Worm (Caenorhabditis elegans) whole organism, L2 larva: Measurements from ENCODE around the gene T04A8.13.
A peak's percentile ranks its signal among the peaks of the same experiment; 100 is the strongest.

Source experiments
- C34F6.9 ChIP-seq: fragments of 150-350 bp; optimal IDR thresholded peaks from 2 replicates; lab custom pipeline; 2014; ENCODE audit warnings: missing biosample characterization, missing genetic modification characterization
- F13H6.1 ChIP-seq: sonication (generic microtip); optimal IDR thresholded peaks from 2 replicates; lab custom pipeline; 2016; ENCODE audit warnings: missing genetic modification characterization, missing compliant biosample characterization
- R02D3.7 ChIP-seq: fragments of 150-350 bp; optimal IDR thresholded peaks from 2 replicates; lab custom pipeline; 2014; ENCODE audit warnings: missing biosample characterization, missing genetic modification characterization
- Y55F3AM.14 ChIP-seq: fragments of 200-800 bp; sonication (Bioruptor generic); optimal IDR thresholded peaks from 2 replicates; lab custom pipeline; 2018; ENCODE audit warnings: mild to moderate bottlenecking, missing genetic modification characterization, missing compliant biosample characterization
- ZK546.5 ChIP-seq: sonication (generic microtip); optimal IDR thresholded peaks from 2 replicates; lab custom pipeline; 2017; ENCODE audit warnings: missing biosample characterization, missing genetic modification characterization
- alr-1 ChIP-seq: fragments of 150-350 bp; optimal IDR thresholded peaks from 2 replicates; lab custom pipeline; 2014; ENCODE audit warnings: missing biosample characterization, missing genetic modification characterization
- aly-2 ChIP-seq: fragments of 150-350 bp; optimal IDR thresholded peaks from 2 replicates; lab custom pipeline; 2014; ENCODE audit warnings: missing biosample characterization, missing genetic modification characterization
- ama-1 ChIP-seq: fragments of 150-350 bp; optimal IDR thresholded peaks from 2 replicates; lab custom pipeline; 2018; ENCODE audit warnings: inconsistent platforms
- blmp-1 ChIP-seq: sonication (generic microtip); optimal IDR thresholded peaks from 2 replicates; lab custom pipeline; 2017; ENCODE audit warnings: missing genetic modification characterization, mild to moderate bottlenecking, missing compliant biosample characterization, antibody characterized with exemption, moderate library complexity; ENCODE audit not compliant: insufficient read depth
- ceh-16 ChIP-seq: fragments of 150-350 bp; optimal IDR thresholded peaks from 2 replicates; lab custom pipeline; 2014; ENCODE audit warnings: missing biosample characterization, missing genetic modification characterization
- ceh-82 ChIP-seq: fragments of 150-350 bp; optimal IDR thresholded peaks from 2 replicates; lab custom pipeline; 2014; ENCODE audit warnings: missing biosample characterization, missing genetic modification characterization
- dmd-4 ChIP-seq: sonication (generic microtip); optimal IDR thresholded peaks from 2 replicates; lab custom pipeline; 2017; ENCODE audit warnings: missing biosample characterization, missing genetic modification characterization
- egl-27 ChIP-seq: sonication (generic microtip); optimal IDR thresholded peaks from 3 replicates; lab custom pipeline; 2017; ENCODE audit warnings: missing biosample characterization, missing genetic modification reagents, missing genetic modification characterization
- elt-1 ChIP-seq: fragments of 150-350 bp; optimal IDR thresholded peaks from 2 replicates; lab custom pipeline; 2014; ENCODE audit warnings: missing biosample characterization, missing genetic modification characterization
- elt-3 ChIP-seq: sonication (generic microtip); optimal IDR thresholded peaks from 2 replicates; lab custom pipeline; 2017; ENCODE audit warnings: missing biosample characterization, missing genetic modification characterization
- fos-1 ChIP-seq: fragments of 150-350 bp; optimal IDR thresholded peaks from 2 replicates; lab custom pipeline; 2014; ENCODE audit warnings: missing biosample characterization, missing genetic modification characterization
- lin-11 ChIP-seq: fragments of 150-350 bp; sonication (generic microtip); optimal IDR thresholded peaks from 2 replicates; lab custom pipeline; 2014; ENCODE audit warnings: missing biosample characterization, missing genetic modification characterization, inconsistent platforms, mixed read lengths
- lin-13 ChIP-seq: fragments of 150-350 bp; optimal IDR thresholded peaks from 2 replicates; lab custom pipeline; 2014; ENCODE audit warnings: missing biosample characterization, missing genetic modification reagents, missing genetic modification characterization
- lsy-2 ChIP-seq, 2 experiments: fragments of 150-350 bp in 1 of 2; sonication (generic microtip) in 1 of 2; optimal IDR thresholded peaks; 2 replicates each; lab custom pipeline; 2014 to 2017; ENCODE audit warnings: missing biosample characterization in 2 of 2, missing genetic modification characterization in 2 of 2
- mab-5 ChIP-seq: fragments of 150-350 bp; optimal IDR thresholded peaks from 2 replicates; lab custom pipeline; 2014; ENCODE audit warnings: missing biosample characterization, missing genetic modification characterization
- mdl-1 ChIP-seq, 2 experiments: fragments of 150-350 bp in 1 of 2; sonication (generic microtip) in 1 of 2; optimal IDR thresholded peaks; 2 replicates each; lab custom pipeline; 2017; ENCODE audit warnings: missing biosample characterization in 2 of 2, missing genetic modification characterization in 2 of 2
- nhr-10 ChIP-seq: sonication (generic microtip); optimal IDR thresholded peaks from 2 replicates; lab custom pipeline; 2017; ENCODE audit warnings: missing biosample characterization, missing genetic modification characterization
- nhr-11 ChIP-seq: fragments of 150-350 bp; optimal IDR thresholded peaks from 2 replicates; lab custom pipeline; 2014; ENCODE audit warnings: missing biosample characterization, missing genetic modification characterization
- nhr-12 ChIP-seq: fragments of 150-350 bp; optimal IDR thresholded peaks from 2 replicates; lab custom pipeline; 2014; ENCODE audit warnings: missing biosample characterization, missing genetic modification characterization
- nhr-129 ChIP-seq: fragments of 150-350 bp; optimal IDR thresholded peaks from 2 replicates; lab custom pipeline; 2014; ENCODE audit warnings: missing biosample characterization, missing genetic modification characterization
- nhr-21 ChIP-seq: fragments of 150-350 bp; optimal IDR thresholded peaks from 2 replicates; lab custom pipeline; 2014; ENCODE audit warnings: missing biosample characterization, missing genetic modification characterization
- nhr-23 ChIP-seq: fragments of 150-350 bp; optimal IDR thresholded peaks from 2 replicates; lab custom pipeline; 2014; ENCODE audit warnings: missing biosample characterization, missing genetic modification reagents, missing genetic modification characterization
- nhr-237 ChIP-seq: fragments of 150-350 bp; optimal IDR thresholded peaks from 2 replicates; lab custom pipeline; 2014; ENCODE audit warnings: missing biosample characterization, missing genetic modification characterization
- nhr-25 ChIP-seq: fragments of 150-350 bp; sonication (generic microtip); optimal IDR thresholded peaks from 3 replicates; lab custom pipeline; 2014; ENCODE audit warnings: missing biosample characterization, missing genetic modification characterization
- nhr-6 ChIP-seq: fragments of 150-350 bp; optimal IDR thresholded peaks from 2 replicates; lab custom pipeline; 2014; ENCODE audit warnings: missing biosample characterization, missing genetic modification characterization
- nhr-77 ChIP-seq: fragments of 150-350 bp; optimal IDR thresholded peaks from 2 replicates; lab custom pipeline; 2014; ENCODE audit warnings: missing biosample characterization, missing genetic modification characterization
- peb-1 ChIP-seq: fragments of 150-350 bp; optimal IDR thresholded peaks from 2 replicates; lab custom pipeline; 2014; ENCODE audit warnings: missing biosample characterization, missing genetic modification characterization
- sem-4 ChIP-seq: fragments of 150-350 bp; optimal IDR thresholded peaks from 2 replicates; lab custom pipeline; 2014; ENCODE audit warnings: missing biosample characterization, missing genetic modification reagents, missing genetic modification characterization
- skn-1 ChIP-seq: sonication (generic microtip); optimal IDR thresholded peaks from 2 replicates; lab custom pipeline; 2017; ENCODE audit warnings: missing biosample characterization, missing genetic modification characterization
- sma-3 ChIP-seq: sonication (generic microtip); optimal IDR thresholded peaks from 2 replicates; lab custom pipeline; 2016; ENCODE audit warnings: missing genetic modification reagents, missing genetic modification characterization, missing compliant biosample characterization
- sma-9 ChIP-seq, 2 experiments: fragments of 150-350 bp in 1 of 2; sonication (generic microtip) in 1 of 2; optimal IDR thresholded peaks; 2 replicates each; lab custom pipeline; 2014 to 2016; ENCODE audit warnings: missing genetic modification characterization in 2 of 2, mild to moderate bottlenecking in 1 of 2, missing biosample characterization in 1 of 2, missing compliant biosample characterization in 1 of 2, missing genetic modification reagents in 1 of 2, moderate library complexity in 1 of 2
- snpc-4 ChIP-seq: fragments of 150-350 bp; optimal IDR thresholded peaks from 2 replicates; lab custom pipeline; 2014; ENCODE audit warnings: missing biosample characterization, missing genetic modification characterization
- unc-39 ChIP-seq: fragments of 150-350 bp; optimal IDR thresholded peaks from 2 replicates; lab custom pipeline; 2014; ENCODE audit warnings: missing biosample characterization, missing genetic modification characterization
- unc-55 ChIP-seq: fragments of 150-350 bp; sonication (generic microtip); optimal IDR thresholded peaks from 3 replicates; lab custom pipeline; 2014; ENCODE audit warnings: missing biosample characterization, missing genetic modification reagents, missing genetic modification characterization
- unc-62 ChIP-seq: fragments of 150-350 bp; optimal IDR thresholded peaks from 2 replicates; lab custom pipeline; 2014; ENCODE audit warnings: missing biosample characterization, missing genetic modification reagents, missing genetic modification characterization
- zag-1 ChIP-seq: fragments of 150-350 bp; optimal IDR thresholded peaks from 2 replicates; lab custom pipeline; 2014; ENCODE audit warnings: missing biosample characterization, missing genetic modification characterization
- ztf-1 ChIP-seq: fragments of 200-800 bp; sonication (Bioruptor generic); conservative IDR thresholded peaks from 2 replicates; pipeline ENCODE4 v1.3.6; 2022; ENCODE audit warnings: missing genetic modification characterization, missing compliant biosample characterization
- ztf-11 ChIP-seq: sonication (generic microtip); optimal IDR thresholded peaks from 2 replicates; lab custom pipeline; 2017; ENCODE audit warnings: missing biosample characterization, missing genetic modification characterization
- ztf-4 ChIP-seq: fragments of 150-350 bp; optimal IDR thresholded peaks from 2 replicates; lab custom pipeline; 2014; ENCODE audit warnings: missing biosample characterization, missing genetic modification characterization

T04A8.13 gene

DNA sequence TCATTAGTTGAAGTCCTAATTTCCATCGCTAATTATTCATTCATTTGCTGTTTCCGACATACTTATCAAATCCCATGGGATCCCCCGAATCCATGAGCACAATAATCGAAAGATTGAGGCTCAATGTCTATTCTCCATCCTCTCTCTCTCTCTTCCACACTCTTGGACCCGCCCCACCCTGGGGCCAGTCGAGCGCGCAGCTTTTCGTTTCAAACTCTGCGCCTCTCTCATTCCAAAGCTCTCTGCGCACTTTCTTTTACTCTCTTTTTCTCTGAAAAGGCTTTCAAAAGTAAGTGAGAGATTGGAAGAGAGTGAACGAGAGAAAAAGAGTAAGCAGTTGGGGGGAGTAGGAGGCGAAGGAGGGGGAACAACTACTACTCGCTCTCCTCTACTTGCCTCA, 15.0 kb downstream of the T04A8.13 start, which contains the start of gene acy-1 (continued):
- TF ChIP-seq nhr-237 (tag; lab: Kevin White, UChicago) (no peak), nhr-10 (tag; lab: Kevin White, UChicago) (no peak)

ce11 chrIII:4723922-4724321, 17.1 kb downstream of the T04A8.13 start:
- TF ChIP-seq nhr-25 (tag; lab: Kevin White, UChicago) (no peak), ztf-11 (tag; lab: Kevin White, UChicago) (no peak), sma-9 (GFP tag; optimal IDR thresholded peaks at IDR 0.05; lab: Kevin White, UChicago) (peak; percentile 26), sma-9 (tag; optimal IDR thresholded peaks at IDR 0.05; lab: Kevin White, UChicago) (no peak), sma-3 (GFP tag; lab: Kevin White, UChicago) (no peak), nhr-11 (tag; lab: Kevin White, UChicago) (no peak), C34F6.9 (tag; lab: Kevin White, UChicago) (peak; percentile 77), mab-5 (no peak), nhr-23 (tag; lab: Kevin White, UChicago) (no peak), sem-4 (tag; lab: Kevin White, UChicago) (no peak), nhr-6 (tag; lab: Kevin White, UChicago) (no peak), ceh-82 (tag; lab: Kevin White, UChicago) (no peak), elt-3 (tag; lab: Kevin White, UChicago) (no peak), unc-39 (tag; lab: Kevin White, UChicago) (no peak), snpc-4 (tag; lab: Kevin White, UChicago) (no peak), ztf-4 (no peak), aly-2 (tag; lab: Kevin White, UChicago) (no peak), nhr-10 (tag; lab: Kevin White, UChicago) (no peak), nhr-129 (tag; lab: Kevin White, UChicago) (no peak), R02D3.7 (no peak), nhr-21 (tag; lab: Kevin White, UChicago) (no peak), alr-1 (tag; lab: Kevin White, UChicago) (no peak), Y55F3AM.14 (GFP tag; lab: Kevin White, UChicago) (no peak), unc-62 (GFP tag; lab: Kevin White, UChicago) (no peak), dmd-4 (tag; lab: Kevin White, UChicago) (no peak), fos-1 (tag; lab: Kevin White, UChicago) (no peak), peb-1 (tag; lab: Kevin White, UChicago) (no peak), mdl-1 (tag; optimal IDR thresholded peaks at IDR 0.05; lab: Kevin White, UChicago) (no peak), ztf-1 (GFP tag; lab: Robert Waterston, UW) (no peak), nhr-77 (tag; lab: Kevin White, UChicago) (no peak), F13H6.1 (tag; lab: Kevin White, UChicago) (peak; percentile 29), nhr-237 (tag; lab: Kevin White, UChicago) (no peak), skn-1 (tag; lab: Kevin White, UChicago) (no peak), lin-13 (no peak), zag-1 (tag; lab: Kevin White, UChicago) (no peak), blmp-1 (tag; lab: Kevin White, UChicago) (no peak), nhr-12 (tag; lab: Kevin White, UChicago) (no peak), egl-27 (tag; lab: Kevin White, UChicago) (no peak), ceh-16 (tag; lab: Kevin White, UChicago) (no peak), unc-55 (GFP tag; lab: Kevin White, UChicago) (peak; percentile 54), ama-1 (lab: Kevin White, UChicago) (no peak), lsy-2 (tag; optimal IDR thresholded peaks at IDR 0.05; lab: Kevin White, UChicago) (peak in 1 of 2 experiments; percentile 35), elt-1 (tag; lab: Kevin White, UChicago) (no peak), lin-11 (tag; lab: Kevin White, UChicago) (no peak), ZK546.5 (tag; lab: Kevin White, UChicago) (no peak)
- TF ChIP-seq, all 48 proteins: peak for 5
